Worm (Caenorhabditis elegans) whole organism, late embryonic: ENCODE data around the gene unc-64.

Experiments
- C08G9.2 ChIP-seq: sonication (generic microtip); optimal IDR thresholded peaks from 2 replicates; lab custom pipeline; 2016; ENCODE audit warnings: mild to moderate bottlenecking, missing genetic modification characterization, moderate library complexity, missing compliant biosample characterization
- K02D7.2 ChIP-seq: sonication (generic microtip); optimal IDR thresholded peaks from 2 replicates; lab custom pipeline; 2017; ENCODE audit warnings: mild to moderate bottlenecking, missing genetic modification characterization, missing compliant biosample characterization
- ama-1 ChIP-seq: fragments of 150-350 bp; optimal IDR thresholded peaks from 2 replicates; lab custom pipeline; 2014
- fkh-10 ChIP-seq: fragments of 150-350 bp; optimal IDR thresholded peaks from 2 replicates; lab custom pipeline; 2014; ENCODE audit warnings: missing biosample characterization, missing genetic modification reagents, missing genetic modification characterization
- hlh-6 ChIP-seq: sonication (generic microtip); optimal IDR thresholded peaks from 2 replicates; lab custom pipeline; 2016; ENCODE audit warnings: missing genotype, missing genetic modification characterization, missing compliant biosample characterization
- odd-2 ChIP-seq: sonication (generic microtip); optimal IDR thresholded peaks from 2 replicates; lab custom pipeline; 2017; ENCODE audit warnings: antibody characterized with exemption, mild to moderate bottlenecking, missing genetic modification characterization, missing compliant biosample characterization
- pha-4 ChIP-seq: fragments of 150-350 bp; optimal IDR thresholded peaks from 2 replicates; lab custom pipeline; 2018; ENCODE audit warnings: missing biosample characterization, missing genetic modification reagents, missing genetic modification characterization
- pqm-1 ChIP-seq: sonication (generic microtip); optimal IDR thresholded peaks from 2 replicates; lab custom pipeline; 2016; ENCODE audit warnings: missing genetic modification characterization, missing compliant biosample characterization
- ref-2 ChIP-seq: sonication (generic microtip); optimal IDR thresholded peaks from 2 replicates; lab custom pipeline; 2016; ENCODE audit warnings: missing genetic modification characterization, missing compliant biosample characterization
- unc-3 ChIP-seq, 2 experiments: fragments of 200-800 bp in 1 of 2; sonication (Bioruptor generic) in 1 of 2; sonication (generic microtip) in 1 of 2; conservative IDR thresholded peaks in 1 of 2; optimal IDR thresholded peaks in 1 of 2; 2 replicates each; pipeline versions ENCODE4 v1.3.6 to Lab custom; 2016 to 2022; ENCODE audit warnings: missing compliant biosample characterization in 2 of 2, missing genetic modification characterization in 2 of 2, missing genetic modification reagents in 1 of 2
- unc-42 ChIP-seq: sonication (generic microtip); optimal IDR thresholded peaks from 2 replicates; lab custom pipeline; 2016; ENCODE audit warnings: missing genotype, missing genetic modification characterization, missing compliant biosample characterization

- TF ChIP-seq pha-4 (tag; lab: Kevin White, UChicago) (no peak), hlh-6 (tag; lab: Kevin White, UChicago) (no peak), ref-2 (tag; lab: Kevin White, UChicago) (no peak), C08G9.2 (tag; lab: Kevin White, UChicago) (no peak), fkh-10 (GFP tag; lab: Kevin White, UChicago) (no peak), ama-1 (lab: Kevin White, UChicago) (no peak), unc-3 (GFP tag; conservative IDR thresholded peaks at IDR 0.05; lab: Robert Waterston, UW) (no peak), unc-3 (tag; optimal IDR thresholded peaks at IDR 0.05; lab: Kevin White, UChicago) (no peak), odd-2 (tag; lab: Kevin White, UChicago) (no peak), K02D7.2 (tag; lab: Kevin White, UChicago) (no peak), pqm-1 (tag; lab: Kevin White, UChicago) (no peak), unc-42 (tag; lab: Kevin White, UChicago) (no peak)
These were observed 4.3 kb upstream of the unc-64 start for ce11 chrIII:13272788-13273187.
